Worm (Caenorhabditis elegans) whole organism, mixed stage, embryonic: ENCODE data around the gene irk-2.

Experiments used
- M03D4.4 ChIP-seq: sonication (generic microtip); optimal IDR thresholded peaks from 2 replicates; lab custom pipeline; 2017; ENCODE audit warnings: mild to moderate bottlenecking, missing genetic modification characterization, missing compliant biosample characterization
- bed-3 ChIP-seq: fragments of 200-800 bp; sonication (Bioruptor generic); optimal IDR thresholded peaks from 3 replicates; lab custom pipeline; 2018; ENCODE audit warnings: mild to moderate bottlenecking, missing genetic modification characterization, moderate library complexity, missing compliant biosample characterization
- blmp-1 ChIP-seq: fragments of 150-350 bp; optimal IDR thresholded peaks from 2 replicates; lab custom pipeline; 2014; ENCODE audit warnings: missing biosample characterization, missing genetic modification characterization
- ceh-43 ChIP-seq: fragments of 200-800 bp; sonication (Bioruptor generic); optimal IDR thresholded peaks from 2 replicates; lab custom pipeline; 2018; ENCODE audit warnings: mild to moderate bottlenecking, missing genetic modification characterization, moderate library complexity, missing compliant biosample characterization
- ceh-83 ChIP-seq: fragments of 200-800 bp; sonication (Bioruptor generic); optimal IDR thresholded peaks from 2 replicates; lab custom pipeline; 2018; ENCODE audit warnings: mild to moderate bottlenecking, missing genetic modification characterization, missing compliant biosample characterization
- ces-1 ChIP-seq: fragments of 150-350 bp; optimal IDR thresholded peaks from 2 replicates; lab custom pipeline; 2014; ENCODE audit warnings: missing biosample characterization, missing genetic modification reagents, missing genetic modification characterization
- cnd-1 ChIP-seq: fragments of 200-800 bp; sonication (Bioruptor generic); optimal IDR thresholded peaks from 2 replicates; lab custom pipeline; 2018; ENCODE audit warnings: mild to moderate bottlenecking, missing genetic modification characterization, missing compliant biosample characterization
- drap-1 ChIP-seq: fragments of 200-800 bp; sonication (Bioruptor generic); optimal IDR thresholded peaks from 3 replicates; lab custom pipeline; 2018; ENCODE audit warnings: mild to moderate bottlenecking, missing genetic modification characterization, missing compliant biosample characterization
- elt-1 ChIP-seq: sonication (generic microtip); optimal IDR thresholded peaks from 2 replicates; lab custom pipeline; 2017; ENCODE audit warnings: missing genetic modification characterization, mild to moderate bottlenecking, missing compliant biosample characterization, antibody characterized with exemption, moderate library complexity, borderline replicate concordance; ENCODE audit not compliant: insufficient read depth
- elt-3 ChIP-seq: fragments of 150-350 bp; optimal IDR thresholded peaks from 2 replicates; lab custom pipeline; 2014; ENCODE audit warnings: missing biosample characterization, missing genetic modification characterization
- flh-1 ChIP-seq: fragments of 200-800 bp; sonication (Bioruptor generic); optimal IDR thresholded peaks from 2 replicates; lab custom pipeline; 2018; ENCODE audit warnings: mild to moderate bottlenecking, missing genetic modification characterization, moderate library complexity, missing compliant biosample characterization
- ham-2 ChIP-seq: fragments of 200-800 bp; sonication (Bioruptor generic); optimal IDR thresholded peaks from 2 replicates; lab custom pipeline; 2018; ENCODE audit warnings: mild to moderate bottlenecking, missing genetic modification characterization, missing compliant biosample characterization
- hlh-1 ChIP-seq: fragments of 150-350 bp; optimal IDR thresholded peaks from 2 replicates; lab custom pipeline; 2014; ENCODE audit warnings: missing biosample characterization, missing genetic modification reagents, missing genetic modification characterization
- lin-13 ChIP-seq: fragments of 150-350 bp; optimal IDR thresholded peaks from 2 replicates; lab custom pipeline; 2014; ENCODE audit warnings: missing biosample characterization, missing genetic modification characterization
- lin-32 ChIP-seq: fragments of 200-800 bp; sonication (Bioruptor generic); optimal IDR thresholded peaks from 2 replicates; lab custom pipeline; 2018; ENCODE audit warnings: mild to moderate bottlenecking, missing genetic modification characterization, missing compliant biosample characterization
- lsy-2 ChIP-seq: fragments of 150-350 bp; optimal IDR thresholded peaks from 2 replicates; lab custom pipeline; 2014; ENCODE audit warnings: missing biosample characterization, missing genetic modification characterization
- mab-5 ChIP-seq: fragments of 150-350 bp; optimal IDR thresholded peaks from 2 replicates; lab custom pipeline; 2014; ENCODE audit warnings: missing biosample characterization, missing genetic modification characterization
- mep-1 ChIP-seq: fragments of 150-350 bp; optimal IDR thresholded peaks from 2 replicates; lab custom pipeline; 2017; ENCODE audit warnings: missing biosample characterization, missing genetic modification reagents, missing genetic modification characterization, inconsistent platforms
- mls-2 ChIP-seq: sonication (generic microtip); optimal IDR thresholded peaks from 2 replicates; lab custom pipeline; 2016; ENCODE audit warnings: mild to moderate bottlenecking, missing genetic modification characterization, moderate library complexity, missing compliant biosample characterization
- nhr-12 ChIP-seq: fragments of 150-350 bp; optimal IDR thresholded peaks from 2 replicates; lab custom pipeline; 2014; ENCODE audit warnings: missing biosample characterization, missing genetic modification characterization
- nhr-2 ChIP-seq: fragments of 150-350 bp; optimal IDR thresholded peaks from 2 replicates; lab custom pipeline; 2014; ENCODE audit warnings: missing biosample characterization, missing genetic modification characterization
- nhr-237 ChIP-seq: fragments of 150-350 bp; optimal IDR thresholded peaks from 2 replicates; lab custom pipeline; 2014; ENCODE audit warnings: missing biosample characterization, missing genetic modification characterization
- nhr-28 ChIP-seq: fragments of 150-350 bp; optimal IDR thresholded peaks from 2 replicates; lab custom pipeline; 2014; ENCODE audit warnings: missing biosample characterization, missing genetic modification characterization
- nhr-76 ChIP-seq: sonication (generic microtip); optimal IDR thresholded peaks from 2 replicates; lab custom pipeline; 2017; ENCODE audit warnings: missing biosample characterization, missing genetic modification characterization
- pha-4 ChIP-seq: fragments of 150-350 bp; optimal IDR thresholded peaks from 2 replicates; lab custom pipeline; 2018; ENCODE audit warnings: missing biosample characterization, missing genetic modification reagents, missing genetic modification characterization
- sem-2 ChIP-seq: fragments of 200-800 bp; sonication (Bioruptor generic); optimal IDR thresholded peaks from 2 replicates; lab custom pipeline; 2018; ENCODE audit warnings: mild to moderate bottlenecking, missing genetic modification characterization, missing compliant biosample characterization
- snpc-4 ChIP-seq: fragments of 150-350 bp; optimal IDR thresholded peaks from 2 replicates; lab custom pipeline; 2014; ENCODE audit warnings: missing biosample characterization, missing genetic modification characterization
- tbx-8 ChIP-seq: fragments of 200-800 bp; sonication (Bioruptor generic); optimal IDR thresholded peaks from 2 replicates; lab custom pipeline; 2018; ENCODE audit warnings: mild to moderate bottlenecking, missing genetic modification characterization, moderate library complexity, missing compliant biosample characterization
- unc-120 ChIP-seq: sonication (generic microtip); optimal IDR thresholded peaks from 2 replicates; lab custom pipeline; 2017; ENCODE audit warnings: missing genetic modification characterization, missing compliant biosample characterization; ENCODE audit not compliant: poor library complexity, severe bottlenecking
- unc-39 ChIP-seq: fragments of 150-350 bp; optimal IDR thresholded peaks from 2 replicates; lab custom pipeline; 2014; ENCODE audit warnings: missing biosample characterization, missing genetic modification characterization
- unc-62 ChIP-seq: fragments of 150-350 bp; optimal IDR thresholded peaks from 2 replicates; lab custom pipeline; 2014; ENCODE audit warnings: missing biosample characterization, missing genetic modification reagents, missing genetic modification characterization
- zip-8 ChIP-seq: fragments of 150-350 bp; optimal IDR thresholded peaks from 2 replicates; lab custom pipeline; 2014; ENCODE audit warnings: missing biosample characterization, missing genetic modification characterization
- ztf-11 ChIP-seq: fragments of 150-350 bp; optimal IDR thresholded peaks from 2 replicates; lab custom pipeline; 2014; ENCODE audit warnings: missing biosample characterization, missing genetic modification characterization

Gene irk-2

DNA sequence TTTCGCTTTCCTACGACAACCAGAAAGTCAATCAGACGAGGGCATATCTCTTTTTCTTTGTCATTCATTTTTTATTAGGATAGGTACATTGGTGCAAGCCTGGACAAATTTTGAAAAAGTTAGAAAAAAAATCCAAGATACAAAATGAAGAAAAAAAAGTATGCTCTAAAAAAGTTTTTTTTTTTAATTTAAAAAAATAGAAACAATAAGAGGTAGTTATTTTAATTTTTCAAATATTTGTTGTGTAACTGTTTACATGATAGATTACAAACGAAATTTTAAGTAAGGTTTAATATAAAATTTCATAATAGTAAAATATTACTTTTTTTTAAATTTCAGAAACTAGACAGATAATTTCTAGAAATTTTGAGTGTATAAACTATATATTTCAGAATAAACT, 45.3 kb upstream of the irk-2 start, which contains the start of gene aex-3:
Gene aex-3 (minus strand): TSS at position 101 of the 400 bp plus-strand sequence.
- no peak for TF ChIP-seq mep-1 (tag; lab: Kevin White, UChicago)
- no peak for TF ChIP-seq mls-2 (tag; lab: Kevin White, UChicago)
- TF ChIP-seq unc-120, result no peak
- no peak for TF ChIP-seq bed-3 (GFP tag; lab: Kevin White, UChicago)
- no peak for TF ChIP-seq ztf-11 (tag; lab: Kevin White, UChicago)
- no peak for TF ChIP-seq nhr-76 (tag; lab: Kevin White, UChicago)
- TF ChIP-seq nhr-12, result no peak
- TF ChIP-seq sem-2 (GFP tag; lab: Kevin White, UChicago), result no peak
- TF ChIP-seq unc-62 (GFP tag; lab: Kevin White, UChicago), result no peak
- no peak for TF ChIP-seq nhr-2 (tag; lab: Kevin White, UChicago)
- no peak for TF ChIP-seq ces-1 (GFP tag; lab: Kevin White, UChicago)
- TF ChIP-seq flh-1 (GFP tag; lab: Kevin White, UChicago), result no peak

DNA sequence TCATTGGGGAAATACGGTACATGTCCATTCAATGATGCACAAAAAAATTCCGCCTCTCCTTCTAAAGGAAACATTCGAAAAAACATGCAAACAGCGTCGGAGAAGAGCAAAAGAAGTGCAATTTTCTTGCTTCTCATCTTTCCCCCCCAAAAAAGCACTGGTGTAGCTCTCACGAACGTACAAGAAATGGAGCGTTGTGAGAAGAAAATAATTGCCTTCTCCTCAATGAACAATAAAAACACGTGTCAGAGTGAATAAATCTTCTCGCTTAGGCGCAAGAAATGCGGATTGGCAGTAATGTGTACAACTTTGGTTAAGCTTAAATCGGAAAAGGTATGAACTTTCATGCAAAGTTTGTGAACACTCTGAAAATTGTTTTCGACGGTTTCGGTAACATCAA, 34.0 kb upstream of the irk-2 start:
- TF ChIP-seq nhr-237 (tag; lab: Kevin White, UChicago), result no peak
- TF ChIP-seq blmp-1 (tag; lab: Kevin White, UChicago), result no peak
- TF ChIP-seq nhr-12, result no peak
- TF ChIP-seq hlh-1 (tag; lab: Kevin White, UChicago), result no peak
- TF ChIP-seq ceh-83, result no peak
- no peak for TF ChIP-seq snpc-4 (tag; lab: Kevin White, UChicago)
- TF ChIP-seq, all 35 proteins: peak for 0

DNA sequence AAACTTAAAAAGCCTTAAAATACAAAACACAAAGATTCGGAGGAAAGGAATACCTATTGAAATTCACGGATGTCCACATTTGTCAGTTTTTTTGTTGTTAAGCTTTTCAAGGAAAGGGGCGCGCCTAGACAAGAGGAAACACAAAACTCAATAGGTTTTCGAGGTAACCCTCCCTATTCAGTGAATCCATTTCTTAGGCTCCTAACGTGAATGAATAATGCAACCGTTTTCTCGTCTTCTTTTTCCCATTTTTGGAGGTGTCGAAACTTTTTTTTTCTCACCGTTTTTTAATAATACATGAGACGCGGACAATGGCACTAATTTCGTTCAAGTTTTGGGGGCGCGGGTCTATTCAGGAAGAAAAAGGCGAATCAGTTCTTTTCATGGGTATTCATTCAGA, 22.7 kb upstream of the irk-2 start:
- TF ChIP-seq lin-32 (GFP tag; lab: Kevin White, UChicago) (no peak), unc-39 (tag; lab: Kevin White, UChicago) (no peak), nhr-76 (tag; lab: Kevin White, UChicago) (no peak), elt-3 (tag; lab: Kevin White, UChicago) (no peak), bed-3 (GFP tag; lab: Kevin White, UChicago) (no peak), ceh-43 (GFP tag; lab: Kevin White, UChicago) (no peak), elt-1 (tag; lab: Kevin White, UChicago) (no peak), nhr-2 (tag; lab: Kevin White, UChicago) (no peak), sem-2 (GFP tag; lab: Kevin White, UChicago) (no peak), nhr-237 (tag; lab: Kevin White, UChicago) (no peak), hlh-1 (tag; lab: Kevin White, UChicago) (no peak), lsy-2 (tag; lab: Kevin White, UChicago) (no peak), nhr-12 (no peak), ces-1 (GFP tag; lab: Kevin White, UChicago) (no peak), ham-2 (GFP tag; lab: Kevin White, UChicago) (no peak), cnd-1 (tag; lab: Kevin White, UChicago) (no peak), mep-1 (tag; lab: Kevin White, UChicago) (no peak), ceh-83 (no peak)

DNA sequence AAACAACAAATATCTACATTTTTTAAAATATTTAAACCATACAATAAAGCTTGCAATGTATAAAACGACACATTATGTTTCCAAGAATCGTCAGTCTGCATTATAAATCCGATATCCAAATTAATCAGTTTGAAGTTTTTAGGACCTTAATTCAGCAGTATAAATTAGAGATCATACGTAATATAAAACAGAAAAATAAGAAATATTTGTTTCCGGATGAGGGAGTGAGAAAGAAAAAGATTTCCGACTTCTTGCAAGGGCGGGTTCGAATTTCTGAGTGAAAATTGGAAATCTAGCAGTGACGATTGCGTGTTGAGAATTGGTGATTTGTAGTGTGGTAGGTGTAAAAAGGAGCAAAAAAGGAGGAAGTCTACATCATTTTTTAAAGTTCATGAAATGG, 21.3 kb upstream of the irk-2 start, which contains the start of gene npr-19:
Gene npr-19 (minus strand): TSS at position 101 of the 400 bp plus-strand sequence.
- TF ChIP-seq nhr-76 (tag; lab: Kevin White, UChicago) (no peak), mab-5 (tag; lab: Kevin White, UChicago) (no peak), hlh-1 (tag; lab: Kevin White, UChicago) (no peak), elt-3 (tag; lab: Kevin White, UChicago) (no peak), pha-4 (tag; lab: Kevin White, UChicago) (no peak), ces-1 (GFP tag; lab: Kevin White, UChicago) (no peak), ceh-83 (no peak), lin-13 (tag; lab: Kevin White, UChicago) (no peak), tbx-8 (GFP tag; lab: Kevin White, UChicago) (no peak), unc-39 (tag; lab: Kevin White, UChicago) (no peak), ceh-43 (GFP tag; lab: Kevin White, UChicago) (no peak), unc-62 (GFP tag; lab: Kevin White, UChicago) (no peak), nhr-28 (tag; lab: Kevin White, UChicago) (no peak), cnd-1 (tag; lab: Kevin White, UChicago) (no peak), mep-1 (tag; lab: Kevin White, UChicago) (no peak), ham-2 (GFP tag; lab: Kevin White, UChicago) (no peak)

DNA sequence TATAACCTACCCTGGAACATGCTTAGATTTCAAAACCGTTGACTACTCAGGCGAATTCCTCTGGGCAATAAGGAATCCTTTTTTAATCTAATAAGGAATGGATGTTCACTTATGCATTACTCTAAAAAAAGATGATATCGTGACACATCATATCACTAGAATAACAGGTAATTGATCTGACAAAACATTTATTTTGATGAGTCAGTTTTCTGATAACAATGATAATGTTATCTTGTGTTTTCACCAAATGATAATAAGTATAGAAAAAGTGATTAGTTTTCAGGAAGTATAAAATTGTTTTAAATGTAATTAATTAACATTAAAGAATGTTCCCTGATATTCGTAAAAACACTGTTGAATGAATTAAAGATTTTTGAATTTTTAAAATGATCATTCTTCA, 14.8 kb upstream of the irk-2 start:
- TF ChIP-seq unc-39 (tag; lab: Kevin White, UChicago) (no peak), ceh-43 (GFP tag; lab: Kevin White, UChicago) (no peak), flh-1 (GFP tag; lab: Kevin White, UChicago) (no peak), ceh-83 (no peak), zip-8 (tag; lab: Kevin White, UChicago) (no peak), tbx-8 (GFP tag; lab: Kevin White, UChicago) (no peak), ztf-11 (tag; lab: Kevin White, UChicago) (no peak), nhr-28 (tag; lab: Kevin White, UChicago) (no peak), snpc-4 (tag; lab: Kevin White, UChicago) (no peak), M03D4.4 (tag; lab: Kevin White, UChicago) (no peak), elt-1 (tag; lab: Kevin White, UChicago) (no peak), sem-2 (GFP tag; lab: Kevin White, UChicago) (no peak), drap-1 (GFP tag; lab: Kevin White, UChicago) (no peak), nhr-76 (tag; lab: Kevin White, UChicago) (no peak)
